Worm (Caenorhabditis elegans): ENCODE measurements around the gene zipt-13.

- TF ChIP-seq tab-1 (GFP tag; IDR thresholded peaks at IDR 0.05) (no peak), klf-2 (GFP tag; conservative IDR thresholded peaks at IDR 0.05) (no peak), flt-1 (GFP tag; IDR thresholded peaks at IDR 0.05) (no peak)
These were observed 28.3 kb downstream of the zipt-13 start for ce11 chrX:10208481-10208880.
